Worm (Caenorhabditis elegans) whole organism, L2 larva: ENCODE data around the gene F26F12.3.

Experiments used
- R02D3.7 ChIP-seq: fragments of 150-350 bp; optimal IDR thresholded peaks from 2 replicates; lab custom pipeline; 2014; ENCODE audit warnings: missing biosample characterization, missing genetic modification characterization
- ZK546.5 ChIP-seq: sonication (generic microtip); optimal IDR thresholded peaks from 2 replicates; lab custom pipeline; 2017; ENCODE audit warnings: missing biosample characterization, missing genetic modification characterization
- alr-1 ChIP-seq: fragments of 150-350 bp; optimal IDR thresholded peaks from 2 replicates; lab custom pipeline; 2014; ENCODE audit warnings: missing biosample characterization, missing genetic modification characterization
- elt-3 ChIP-seq: sonication (generic microtip); optimal IDR thresholded peaks from 2 replicates; lab custom pipeline; 2017; ENCODE audit warnings: missing biosample characterization, missing genetic modification characterization
- lin-11 ChIP-seq: fragments of 150-350 bp; sonication (generic microtip); optimal IDR thresholded peaks from 2 replicates; lab custom pipeline; 2014; ENCODE audit warnings: missing biosample characterization, missing genetic modification characterization, inconsistent platforms, mixed read lengths
- lsy-2 ChIP-seq, 2 experiments: fragments of 150-350 bp in 1 of 2; sonication (generic microtip) in 1 of 2; optimal IDR thresholded peaks; 2 replicates each; lab custom pipeline; 2014 to 2017; ENCODE audit warnings: missing biosample characterization in 2 of 2, missing genetic modification characterization in 2 of 2
- mdl-1 ChIP-seq, 2 experiments: fragments of 150-350 bp in 1 of 2; sonication (generic microtip) in 1 of 2; optimal IDR thresholded peaks; 2 replicates each; lab custom pipeline; 2017; ENCODE audit warnings: missing biosample characterization in 2 of 2, missing genetic modification characterization in 2 of 2
- nhr-6 ChIP-seq: fragments of 150-350 bp; optimal IDR thresholded peaks from 2 replicates; lab custom pipeline; 2014; ENCODE audit warnings: missing biosample characterization, missing genetic modification characterization
- zag-1 ChIP-seq: fragments of 150-350 bp; optimal IDR thresholded peaks from 2 replicates; lab custom pipeline; 2014; ENCODE audit warnings: missing biosample characterization, missing genetic modification characterization

DNA sequence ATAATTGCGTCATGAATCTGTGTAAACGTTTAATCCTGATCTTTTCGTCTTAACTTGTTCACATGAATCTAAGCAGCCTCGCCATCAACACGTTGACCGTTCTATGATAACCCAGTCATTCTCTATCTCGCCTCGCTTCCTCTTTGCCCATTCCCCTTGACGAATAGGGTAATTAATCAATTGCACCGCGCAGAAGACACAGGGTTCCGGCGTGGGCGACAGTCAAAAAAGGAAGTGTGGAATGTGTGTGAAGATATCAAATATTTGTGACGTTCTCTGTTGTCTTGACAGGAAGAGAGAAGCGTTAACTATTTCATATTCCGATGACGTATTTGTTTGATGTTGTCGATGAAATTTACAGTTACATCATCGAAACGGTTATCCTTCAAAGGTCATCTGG lies 12.7 kb downstream of the F26F12.3 start:
- TF ChIP-seq elt-3 (tag; lab: Kevin White, UChicago) (no peak), R02D3.7 (tag; lab: Kevin White, UChicago) (no peak), nhr-6 (tag; lab: Kevin White, UChicago) (no peak), mdl-1 (tag; optimal IDR thresholded peaks at IDR 0.05; lab: Kevin White, UChicago) (no peak), alr-1 (tag; lab: Kevin White, UChicago) (no peak), ZK546.5 (tag; lab: Kevin White, UChicago) (no peak), lsy-2 (tag; optimal IDR thresholded peaks at IDR 0.05; lab: Kevin White, UChicago) (no peak), zag-1 (no peak), lin-11 (tag; lab: Kevin White, UChicago) (no peak)
